Fruit fly (Drosophila melanogaster) whole organism, wandering third instar larva: ENCODE measurements around the gene CG12182.

Experiments used
- HLH106 ChIP-seq: fragments of 200-800 bp; optimal IDR thresholded peaks from 3 replicates; lab custom pipeline; 2019; ENCODE audit warnings: missing biosample characterization, mild to moderate bottlenecking, missing genetic modification characterization, moderate library complexity
- psq ChIP-seq: fragments of 200-800 bp; sonication (Bioruptor generic); optimal IDR thresholded peaks from 3 replicates; lab custom pipeline; 2017; ENCODE audit warnings: missing biosample characterization, mild to moderate bottlenecking, missing genetic modification characterization, moderate library complexity

- TF ChIP-seq psq (GFP tag; lab: Kevin White, UChicago) (no peak), HLH106 (tag; lab: Kevin White, UChicago) (no peak)
Measured at dm6 chr3L:2643324-2643723, 43.9 kb upstream of the CG12182 start, which contains the start of gene CG14949.
